Fruit fly (Drosophila melanogaster): ENCODE data around the gene Rb97D.

DNA sequence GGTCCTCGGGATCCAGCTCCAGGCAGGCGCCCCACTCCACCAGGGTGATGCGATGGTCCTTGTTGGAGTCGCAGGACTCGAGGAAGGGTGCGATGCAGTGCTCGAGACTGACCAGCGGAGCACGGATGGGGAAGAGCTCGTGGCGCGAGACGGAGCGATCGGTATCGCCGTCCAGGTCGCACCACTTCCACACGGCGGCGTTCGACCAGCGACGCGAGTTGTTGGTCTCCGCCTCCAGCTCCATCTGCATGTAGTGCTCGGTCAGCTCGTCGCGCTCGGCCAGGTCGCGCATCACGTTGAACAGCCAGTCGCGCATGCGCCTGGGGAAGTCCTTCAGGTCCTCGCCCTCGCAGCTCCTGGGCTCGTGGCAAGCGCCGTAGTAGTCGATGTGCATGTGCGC, 6.1 kb downstream of the Rb97D start:
- TF ChIP-seq kay (GFP tag; ENCODE audit: borderline replicate concordance) = no peak
- no peak for TF ChIP-seq bab1 (GFP tag; optimal IDR thresholded peaks at IDR 0.05)
- TF ChIP-seq CG12768 (GFP tag; optimal IDR thresholded peaks at IDR 0.05) = no peak
- TF ChIP-seq CG11617 (GFP tag; optimal IDR thresholded peaks at IDR 0.05) = no peak
- no peak for TF ChIP-seq Clk (GFP tag; optimal IDR thresholded peaks at IDR 0.05)
- TF ChIP-seq CG1620 (GFP tag; optimal IDR thresholded peaks at IDR 0.05) = no peak
- no peak for TF ChIP-seq tj (GFP tag; optimal IDR thresholded peaks at IDR 0.05)
- no peak for TF ChIP-seq pad (GFP tag; optimal IDR thresholded peaks at IDR 0.05)

Data from whole organism, adult.